Fruit fly (Drosophila melanogaster) whole organism, embryonic: Measurements from ENCODE around the gene ZnT63C.
A peak's percentile ranks its signal among the peaks of the same experiment; 100 is the strongest.

ENCODE experiments used
- Adf1 ChIP-seq: fragments of 200-800 bp; sonication (Bioruptor generic); IDR thresholded peaks from 2 replicates; pipeline ENCODE4 v1.3.6; 2022; ENCODE audit warnings: missing biosample characterization, missing genetic modification characterization
- CG11093 ChIP-seq: fragments of 200-800 bp; sonication (Bioruptor generic); IDR thresholded peaks from 3 replicates; pipeline ENCODE4 v1.3.6; 2022; ENCODE audit warnings: missing biosample characterization, missing genetic modification characterization
- CG11247 ChIP-seq: fragments of 200-800 bp; sonication (Bioruptor generic); IDR thresholded peaks from 2 replicates; pipeline ENCODE4 v1.3.6; 2022; ENCODE audit warnings: missing biosample characterization, missing genetic modification characterization
- CG13123 ChIP-seq: fragments of 200-800 bp; sonication (Bioruptor generic); optimal IDR thresholded peaks from 2 replicates; lab custom pipeline; 2016; ENCODE audit warnings: missing biosample characterization, missing genetic modification characterization
- CG13287 ChIP-seq: fragments of 200-800 bp; sonication (Bioruptor generic); IDR thresholded peaks from 2 replicates; pipeline ENCODE4 v1.3.6; 2022; ENCODE audit warnings: missing biosample characterization, missing genetic modification characterization; ENCODE audit not compliant: partially characterized antibody
- CG14050 ChIP-seq: fragments of 200-800 bp; sonication (Bioruptor generic); IDR thresholded peaks from 3 replicates; pipeline ENCODE4 v1.3.6; 2022; ENCODE audit warnings: missing biosample characterization, missing genetic modification characterization
- CG15269 ChIP-seq: fragments of 200-800 bp; sonication (Bioruptor generic); optimal IDR thresholded peaks from 2 replicates; lab custom pipeline; 2018; ENCODE audit warnings: missing biosample characterization, mild to moderate bottlenecking, missing genetic modification characterization, moderate library complexity
- CG15479 ChIP-seq: fragments of 200-800 bp; sonication (Bioruptor generic); optimal IDR thresholded peaks from 3 replicates; lab custom pipeline; 2019; ENCODE audit warnings: missing biosample characterization, mild to moderate bottlenecking, missing genetic modification characterization, moderate library complexity
- CG16779 ChIP-seq: fragments of 200-800 bp; sonication (Bioruptor generic); IDR thresholded peaks from 2 replicates; pipeline ENCODE4 v1.3.6; 2022; ENCODE audit warnings: missing biosample characterization, missing genetic modification characterization
- CG16863 ChIP-seq: fragments of 200-800 bp; sonication (Bioruptor generic); optimal IDR thresholded peaks from 3 replicates; lab custom pipeline; 2016; ENCODE audit warnings: missing biosample characterization, missing genetic modification characterization
- CG17359 ChIP-seq: fragments of 200-800 bp; sonication (Bioruptor generic); optimal IDR thresholded peaks from 3 replicates; lab custom pipeline; 2018; ENCODE audit warnings: missing biosample characterization, mild to moderate bottlenecking, missing genetic modification characterization, moderate library complexity
- CG17568 ChIP-seq: fragments of 200-800 bp; sonication (Bioruptor generic); optimal IDR thresholded peaks from 2 replicates; lab custom pipeline; 2018; ENCODE audit warnings: missing biosample characterization, mild to moderate bottlenecking, missing genetic modification characterization, moderate library complexity
- CG2120 ChIP-seq: fragments of 200-800 bp; sonication (Bioruptor generic); optimal IDR thresholded peaks from 3 replicates; lab custom pipeline; 2016; ENCODE audit warnings: missing biosample characterization, missing genetic modification characterization
- CG3163 ChIP-seq: fragments of 200-800 bp; sonication (Bioruptor generic); optimal IDR thresholded peaks from 3 replicates; lab custom pipeline; 2016; ENCODE audit warnings: missing biosample characterization, missing genetic modification characterization
- CG43689 ChIP-seq: fragments of 200-800 bp; sonication (Bioruptor generic); IDR thresholded peaks from 2 replicates; pipeline ENCODE4 v1.3.6; 2022; ENCODE audit warnings: missing biosample characterization, missing genetic modification characterization
- CG6765 ChIP-seq: fragments of 200-800 bp; sonication (Bioruptor generic); optimal IDR thresholded peaks from 3 replicates; lab custom pipeline; 2017; ENCODE audit warnings: missing biosample characterization, mild to moderate bottlenecking, missing genetic modification characterization
- CG6813 ChIP-seq: fragments of 200-800 bp; sonication (Bioruptor generic); optimal IDR thresholded peaks from 2 replicates; lab custom pipeline; 2017; ENCODE audit warnings: missing biosample characterization, missing genetic modification characterization, mild to moderate bottlenecking, moderate library complexity, missing genetic modification reagents
- CG7745 ChIP-seq: fragments of 200-800 bp; sonication (Bioruptor generic); optimal IDR thresholded peaks from 2 replicates; lab custom pipeline; 2018; ENCODE audit warnings: missing biosample characterization, mild to moderate bottlenecking, missing genetic modification characterization, moderate library complexity
- CG8281 ChIP-seq: fragments of 200-800 bp; sonication (Bioruptor generic); optimal IDR thresholded peaks from 2 replicates; lab custom pipeline; 2018; ENCODE audit warnings: missing biosample characterization, mild to moderate bottlenecking, missing genetic modification characterization, moderate library complexity
- Camta ChIP-seq: fragments of 200-800 bp; sonication (Bioruptor generic); optimal IDR thresholded peaks from 2 replicates; lab custom pipeline; 2016; ENCODE audit warnings: missing biosample characterization, missing genetic modification characterization
- Chrac-16 ChIP-seq: fragments of 200-800 bp; sonication (Bioruptor generic); optimal IDR thresholded peaks from 3 replicates; lab custom pipeline; 2016; ENCODE audit warnings: missing biosample characterization, missing genetic modification characterization
- Dll ChIP-seq: fragments of 200-800 bp; sonication (Bioruptor generic); IDR thresholded peaks from 4 replicates; pipeline ENCODE4 v1.3.6; 2022; ENCODE audit warnings: missing biosample characterization, missing genetic modification characterization; ENCODE audit not compliant: partially characterized antibody
- Dp ChIP-seq: fragments of 200-800 bp; sonication (Bioruptor generic); optimal IDR thresholded peaks from 2 replicates; lab custom pipeline; 2018; ENCODE audit warnings: missing biosample characterization, mild to moderate bottlenecking, missing genetic modification characterization, moderate library complexity
- Fer1 ChIP-seq: fragments of 200-800 bp; sonication (Bioruptor generic); optimal IDR thresholded peaks from 2 replicates; lab custom pipeline; 2017; ENCODE audit warnings: missing biosample characterization, mild to moderate bottlenecking, missing genetic modification characterization
- HLHmδ ChIP-seq: fragments of 200-800 bp; sonication (Bioruptor generic); optimal IDR thresholded peaks from 2 replicates; lab custom pipeline; 2018; ENCODE audit warnings: missing biosample characterization, mild to moderate bottlenecking, missing genetic modification characterization, moderate library complexity
- HmgZ ChIP-seq: fragments of 200-800 bp; sonication (Bioruptor generic); optimal IDR thresholded peaks from 2 replicates; lab custom pipeline; 2018; ENCODE audit warnings: missing biosample characterization, mild to moderate bottlenecking, missing genetic modification characterization
- Lim3 ChIP-seq: fragments of 200-800 bp; sonication (Bioruptor generic); IDR thresholded peaks from 2 replicates; pipeline ENCODE4 v1.3.6; 2022; ENCODE audit warnings: missing biosample characterization, missing genetic modification characterization
- Max ChIP-seq: fragments of 200-800 bp; sonication (Bioruptor generic); optimal IDR thresholded peaks from 2 replicates; lab custom pipeline; 2016; ENCODE audit warnings: missing biosample characterization, mild to moderate bottlenecking, missing genetic modification characterization
- NC2β ChIP-seq: fragments of 200-800 bp; sonication (Bioruptor generic); optimal IDR thresholded peaks from 2 replicates; lab custom pipeline; 2016; ENCODE audit warnings: missing biosample characterization, missing genetic modification characterization
- Oli ChIP-seq: fragments of 200-800 bp; sonication (Bioruptor generic); optimal IDR thresholded peaks from 2 replicates; lab custom pipeline; 2018; ENCODE audit warnings: missing biosample characterization, mild to moderate bottlenecking, missing genetic modification characterization, moderate library complexity
- Sin3A ChIP-seq: fragments of >200 bp; optimal IDR thresholded peaks from 2 replicates; lab custom pipeline; 2018
- ac ChIP-seq: fragments of 200-800 bp; sonication (Bioruptor generic); optimal IDR thresholded peaks from 3 replicates; lab custom pipeline; 2017; ENCODE audit warnings: missing biosample characterization, mild to moderate bottlenecking, missing genetic modification characterization
- bab2 ChIP-seq: fragments of 200-800 bp; sonication (Bioruptor generic); optimal IDR thresholded peaks from 2 replicates; lab custom pipeline; 2016; ENCODE audit warnings: missing biosample characterization, missing genetic modification characterization
- bbx ChIP-seq: fragments of 200-800 bp; sonication (Bioruptor generic); IDR thresholded peaks from 2 replicates; pipeline ENCODE4 v1.3.6; 2022; ENCODE audit warnings: missing biosample characterization, missing genetic modification characterization; ENCODE audit not compliant: partially characterized antibody
- cad ChIP-seq: fragments of >200 bp; optimal IDR thresholded peaks from 2 replicates; lab custom pipeline; 2017; ENCODE audit warnings: missing biosample characterization, missing genetic modification characterization
- chn ChIP-seq: fragments of 200-800 bp; sonication (Bioruptor generic); optimal IDR thresholded peaks from 2 replicates; lab custom pipeline; 2016; ENCODE audit warnings: missing biosample characterization, missing genetic modification characterization
- dati ChIP-seq: fragments of 200-800 bp; sonication (Bioruptor generic); IDR thresholded peaks from 2 replicates; pipeline ENCODE4 v1.3.6; 2022; ENCODE audit warnings: missing biosample characterization, missing genetic modification characterization
- ems ChIP-seq: fragments of 200-800 bp; sonication (Bioruptor generic); optimal IDR thresholded peaks from 3 replicates; lab custom pipeline; 2016; ENCODE audit warnings: missing biosample characterization, missing genetic modification characterization
- en ChIP-seq: fragments of 200-800 bp; sonication (Bioruptor generic); optimal IDR thresholded peaks from 2 replicates; lab custom pipeline; 2016; ENCODE audit warnings: missing biosample characterization, missing genetic modification characterization
- ewg ChIP-seq: fragments of 200-800 bp; sonication (Bioruptor generic); optimal IDR thresholded peaks from 3 replicates; lab custom pipeline; 2017; ENCODE audit warnings: mild to moderate bottlenecking, missing biosample characterization, missing genetic modification reagents, missing genetic modification characterization
- hb ChIP-seq: fragments of 200-800 bp; sonication (Bioruptor generic); IDR thresholded peaks from 3 replicates; pipeline ENCODE4 v1.3.6; 2022; ENCODE audit warnings: missing biosample characterization, missing genetic modification characterization; ENCODE audit not compliant: partially characterized antibody
- inv ChIP-seq: fragments of 200-800 bp; sonication (Bioruptor generic); IDR thresholded peaks from 2 replicates; pipeline ENCODE4 v1.3.6; 2022; ENCODE audit warnings: missing biosample characterization, missing genetic modification characterization; ENCODE audit not compliant: partially characterized antibody
- ken ChIP-seq: fragments of 200-800 bp; sonication (Bioruptor generic); IDR thresholded peaks from 3 replicates; pipeline ENCODE4 v1.3.6; 2022; ENCODE audit warnings: missing biosample characterization, missing genetic modification characterization
- mld ChIP-seq: fragments of 200-800 bp; sonication (Bioruptor generic); IDR thresholded peaks from 3 replicates; pipeline ENCODE4 v1.3.6; 2022; ENCODE audit warnings: missing biosample characterization, missing genetic modification characterization; ENCODE audit not compliant: partially characterized antibody
- p53 ChIP-seq: fragments of 200-800 bp; sonication (Bioruptor generic); optimal IDR thresholded peaks from 2 replicates; lab custom pipeline; 2016; ENCODE audit warnings: missing biosample characterization, missing genetic modification characterization
- pros ChIP-seq: fragments of 200-800 bp; sonication (Bioruptor generic); optimal IDR thresholded peaks from 3 replicates; lab custom pipeline; 2019; ENCODE audit warnings: missing biosample characterization, mild to moderate bottlenecking, missing genetic modification characterization, moderate library complexity
- slp2 ChIP-seq: fragments of 200-800 bp; sonication (Bioruptor generic); optimal IDR thresholded peaks from 2 replicates; lab custom pipeline; 2016; ENCODE audit warnings: missing biosample characterization, missing genetic modification characterization
- ssp ChIP-seq: fragments of 200-800 bp; sonication (Bioruptor generic); IDR thresholded peaks from 2 replicates; pipeline ENCODE4 v1.3.6; 2022; ENCODE audit warnings: missing biosample characterization, missing genetic modification characterization
- trem ChIP-seq: fragments of 200-800 bp; optimal IDR thresholded peaks from 3 replicates; lab custom pipeline; 2019; ENCODE audit warnings: missing biosample characterization, mild to moderate bottlenecking, missing genetic modification characterization, moderate library complexity
- unpg ChIP-seq: fragments of 200-800 bp; sonication (Bioruptor generic); optimal IDR thresholded peaks from 3 replicates; lab custom pipeline; 2018; ENCODE audit warnings: missing biosample characterization, mild to moderate bottlenecking, missing genetic modification characterization, moderate library complexity
- zen ChIP-seq: fragments of 200-800 bp; sonication (Bioruptor generic); optimal IDR thresholded peaks from 3 replicates; lab custom pipeline; 2018; ENCODE audit warnings: missing biosample characterization, mild to moderate bottlenecking, missing genetic modification characterization, moderate library complexity

Gene ZnT63C

dm6 chr3L:3303087-3303526 is 401 bp upstream of the ZnT63C start, which contains the start of gene CG14968 (continued):
- peak; percentile 66; the same call in 2 of the 3 replicates for TF ChIP-seq CG11093 (GFP tag; lab: Robert Waterston, UW)
- TF ChIP-seq bbx (GFP tag; lab: Robert Waterston, UW): no peak
- TF ChIP-seq ac (GFP tag; lab: Kevin White, UChicago): peak; percentile 8
- peak; percentile 84 for TF ChIP-seq Adf1 (GFP tag; lab: Robert Waterston, UW)
- peak; percentile 87 for TF ChIP-seq zen (tag; lab: Kevin White, UChicago)
- no peak for TF ChIP-seq HLHmδ
- peak; percentile 90 for TF ChIP-seq dati (GFP tag; lab: Robert Waterston, UW)
- peak; percentile 97 for TF ChIP-seq CG14050 (GFP tag; lab: Robert Waterston, UW)
- TF ChIP-seq CG8281 (tag; lab: Kevin White, UChicago): peak; percentile 75
- peak; percentile 97 for TF ChIP-seq CG11247 (GFP tag; lab: Robert Waterston, UW)
- peak; percentile 92 for TF ChIP-seq CG6813 (GFP tag; lab: Kevin White, UChicago)
- TF ChIP-seq ssp (GFP tag; lab: Robert Waterston, UW): peak; percentile 85
- TF ChIP-seq CG2120 (GFP tag; lab: Kevin White, UChicago): peak; percentile 96
- TF ChIP-seq hb: no peak
- TF ChIP-seq NC2β (GFP tag; lab: Kevin White, UChicago): no peak
- peak; percentile 95 for TF ChIP-seq unpg (GFP tag; lab: Kevin White, UChicago)
- peak; percentile 91 for TF ChIP-seq CG16779
- no peak for TF ChIP-seq Sin3A (lab: Kevin White, UChicago)
- TF ChIP-seq en (GFP tag; lab: Kevin White, UChicago): no peak
- TF ChIP-seq Lim3 (GFP tag; lab: Robert Waterston, UW): peak; percentile 83
- peak; percentile 87 for TF ChIP-seq bab2 (GFP tag; lab: Kevin White, UChicago)
- TF ChIP-seq ems (GFP tag; lab: Kevin White, UChicago): peak; percentile 91
- TF ChIP-seq CG6765 (GFP tag; lab: Kevin White, UChicago): peak; percentile 93
- TF ChIP-seq CG7745 (tag; lab: Kevin White, UChicago): no peak
- peak; percentile 80 for TF ChIP-seq ewg (GFP tag; lab: Kevin White, UChicago)
- TF ChIP-seq CG13287 (GFP tag; lab: Robert Waterston, UW): no peak
- peak; percentile 85 for TF ChIP-seq CG13123 (GFP tag; lab: Kevin White, UChicago)
- peak; percentile 95 for TF ChIP-seq Fer1 (GFP tag; lab: Kevin White, UChicago)
- no peak for TF ChIP-seq cad (GFP tag; lab: Kevin White, UChicago)
- TF ChIP-seq CG15479 (GFP tag; lab: Kevin White, UChicago): no peak
- peak; percentile 50 for TF ChIP-seq trem (tag; lab: Kevin White, UChicago)
- TF ChIP-seq CG17359: peak; percentile 98
- TF ChIP-seq inv: no peak
- no peak for TF ChIP-seq Dll (GFP tag; lab: Robert Waterston, UW)
- TF ChIP-seq Chrac-16 (GFP tag; lab: Kevin White, UChicago): peak; percentile 91
- peak; percentile 97 for TF ChIP-seq CG15269 (tag; lab: Kevin White, UChicago)
- no peak for TF ChIP-seq Dp (GFP tag; lab: Kevin White, UChicago)
- no peak for TF ChIP-seq CG3163 (GFP tag; lab: Kevin White, UChicago)
- TF ChIP-seq ken: peak; percentile 94
- peak; percentile 85 for TF ChIP-seq Camta (GFP tag; lab: Kevin White, UChicago)
- TF ChIP-seq Oli (tag; lab: Kevin White, UChicago): peak; percentile 93
- no peak for TF ChIP-seq p53 (GFP tag; lab: Kevin White, UChicago)
- no peak for TF ChIP-seq mld (GFP tag; lab: Robert Waterston, UW)
- peak; percentile 90 for TF ChIP-seq CG17568
- TF ChIP-seq CG43689: peak; percentile 94
- TF ChIP-seq chn (GFP tag; lab: Kevin White, UChicago): peak; percentile 83
- TF ChIP-seq Max: peak; percentile 92
- TF ChIP-seq pros (GFP tag; lab: Kevin White, UChicago): no peak
- TF ChIP-seq HmgZ (tag; lab: Kevin White, UChicago): peak; percentile 93
- TF ChIP-seq CG16863: peak; percentile 63
- TF ChIP-seq slp2 (GFP tag; lab: Kevin White, UChicago): peak; percentile 70
